Worm (Caenorhabditis elegans) whole organism, late embryonic: Measurements from ENCODE around the gene srh-195.
"Not testable (repeated sequence)": the region's sequence is repeated elsewhere in the genome, so short reads cannot be mapped to it uniquely, and the experiment has no call there.

ENCODE experiments used
- C38D4.7 ChIP-seq: fragments of 200-800 bp; sonication (Bioruptor generic); optimal IDR thresholded peaks from 2 replicates; lab custom pipeline; 2018; ENCODE audit warnings: mild to moderate bottlenecking, missing genetic modification characterization, moderate library complexity, missing compliant biosample characterization
- F13H6.1 ChIP-seq: sonication (generic microtip); optimal IDR thresholded peaks from 2 replicates; lab custom pipeline; 2016; ENCODE audit warnings: missing genetic modification characterization, missing compliant biosample characterization
- K09A11.1 ChIP-seq: sonication (generic microtip); optimal IDR thresholded peaks from 2 replicates; lab custom pipeline; 2017; ENCODE audit warnings: antibody characterized with exemption, mild to moderate bottlenecking, missing genetic modification characterization, missing compliant biosample characterization; ENCODE audit not compliant: insufficient read depth
- ahr-1 ChIP-seq: sonication (generic microtip); optimal IDR thresholded peaks from 2 replicates; lab custom pipeline; 2016; ENCODE audit warnings: missing genetic modification characterization, missing compliant biosample characterization
- ama-1 ChIP-seq: fragments of 150-350 bp; optimal IDR thresholded peaks from 2 replicates; lab custom pipeline; 2014
- ceh-30 ChIP-seq: fragments of 150-350 bp; optimal IDR thresholded peaks from 2 replicates; lab custom pipeline; 2014; ENCODE audit warnings: missing biosample characterization, missing genetic modification characterization
- ceh-31 ChIP-seq: sonication (generic microtip); optimal IDR thresholded peaks from 2 replicates; lab custom pipeline; 2016; ENCODE audit warnings: missing genetic modification characterization, missing compliant biosample characterization
- ceh-34 ChIP-seq: sonication (generic microtip); optimal IDR thresholded peaks from 2 replicates; lab custom pipeline; 2016; ENCODE audit warnings: mild to moderate bottlenecking, missing genetic modification characterization, missing compliant biosample characterization
- ceh-45 ChIP-seq: fragments of 200-800 bp; sonication (Bioruptor generic); IDR thresholded peaks from 2 replicates; pipeline ENCODE4 v1.3.6; 2022; ENCODE audit warnings: missing genetic modification reagents, missing genetic modification characterization, missing compliant biosample characterization
- ceh-48 ChIP-seq: sonication (generic microtip); optimal IDR thresholded peaks from 2 replicates; lab custom pipeline; 2016; ENCODE audit warnings: missing genetic modification characterization, inconsistent platforms, missing compliant biosample characterization
- ceh-9 ChIP-seq: sonication (generic microtip); optimal IDR thresholded peaks from 2 replicates; lab custom pipeline; 2016; ENCODE audit warnings: mild to moderate bottlenecking, missing genetic modification characterization, inconsistent platforms, missing compliant biosample characterization
- dmd-4 ChIP-seq: sonication (generic microtip); optimal IDR thresholded peaks from 2 replicates; lab custom pipeline; 2016; ENCODE audit warnings: borderline replicate concordance, missing genetic modification characterization, missing compliant biosample characterization
- dve-1 ChIP-seq: sonication (generic microtip); optimal IDR thresholded peaks from 2 replicates; lab custom pipeline; 2017; ENCODE audit warnings: antibody characterized with exemption, mild to moderate bottlenecking, missing genetic modification characterization, missing compliant biosample characterization
- elt-2 ChIP-seq: sonication (generic microtip); optimal IDR thresholded peaks from 2 replicates; lab custom pipeline; 2016; ENCODE audit warnings: missing genetic modification reagents, missing genetic modification characterization, missing compliant biosample characterization
- hlh-13 ChIP-seq: fragments of 200-800 bp; sonication (Bioruptor generic); optimal IDR thresholded peaks from 2 replicates; lab custom pipeline; 2018; ENCODE audit warnings: mild to moderate bottlenecking, missing genetic modification characterization, missing compliant biosample characterization
- hlh-15 ChIP-seq: sonication (generic microtip); optimal IDR thresholded peaks from 2 replicates; lab custom pipeline; 2016; ENCODE audit warnings: missing genetic modification characterization, missing compliant biosample characterization
- hlh-30 ChIP-seq: sonication (generic microtip); optimal IDR thresholded peaks from 2 replicates; lab custom pipeline; 2017; ENCODE audit warnings: antibody characterized with exemption, missing genetic modification characterization, missing compliant biosample characterization; ENCODE audit not compliant: insufficient read depth
- hlh-8 ChIP-seq: sonication (generic microtip); optimal IDR thresholded peaks from 2 replicates; lab custom pipeline; 2016; ENCODE audit warnings: missing genotype, missing genetic modification characterization, missing compliant biosample characterization
- lim-6 ChIP-seq: sonication (generic microtip); optimal IDR thresholded peaks from 2 replicates; lab custom pipeline; 2016; ENCODE audit warnings: missing genetic modification characterization, missing compliant biosample characterization
- lin-11 ChIP-seq: fragments of 200-800 bp; sonication (Bioruptor generic); optimal IDR thresholded peaks from 2 replicates; lab custom pipeline; 2018; ENCODE audit warnings: mild to moderate bottlenecking, missing genetic modification characterization, missing compliant biosample characterization
- nfya-1 ChIP-seq: sonication (generic microtip); optimal IDR thresholded peaks from 2 replicates; lab custom pipeline; 2017; ENCODE audit warnings: missing genetic modification characterization, mild to moderate bottlenecking, missing compliant biosample characterization, antibody characterized with exemption, moderate library complexity
- nhr-232 ChIP-seq: sonication (generic microtip); optimal IDR thresholded peaks from 2 replicates; lab custom pipeline; 2016; ENCODE audit warnings: missing genetic modification characterization, missing compliant biosample characterization
- pag-3 ChIP-seq: sonication (generic microtip); optimal IDR thresholded peaks from 2 replicates; lab custom pipeline; 2016; ENCODE audit warnings: missing compliant biosample characterization, missing genetic modification characterization, borderline replicate concordance
- pat-9 ChIP-seq: fragments of 200-800 bp; sonication (Bioruptor generic); optimal IDR thresholded peaks from 2 replicates; lab custom pipeline; 2018; ENCODE audit warnings: mild to moderate bottlenecking, missing genetic modification characterization, moderate library complexity, missing compliant biosample characterization
- pha-4 ChIP-seq: fragments of 150-350 bp; optimal IDR thresholded peaks from 2 replicates; lab custom pipeline; 2018; ENCODE audit warnings: missing biosample characterization, missing genetic modification reagents, missing genetic modification characterization
- pqm-1 ChIP-seq: sonication (generic microtip); optimal IDR thresholded peaks from 2 replicates; lab custom pipeline; 2016; ENCODE audit warnings: missing genetic modification characterization, missing compliant biosample characterization
- rnt-1 ChIP-seq: sonication (generic microtip); optimal IDR thresholded peaks from 2 replicates; lab custom pipeline; 2016; ENCODE audit warnings: missing genetic modification characterization, missing compliant biosample characterization
- unc-42 ChIP-seq: sonication (generic microtip); optimal IDR thresholded peaks from 2 replicates; lab custom pipeline; 2016; ENCODE audit warnings: missing genotype, missing genetic modification characterization, missing compliant biosample characterization
- unc-55 ChIP-seq: sonication (generic microtip); optimal IDR thresholded peaks from 2 replicates; lab custom pipeline; 2017; ENCODE audit warnings: missing biosample characterization, missing genetic modification reagents, missing genetic modification characterization
- zip-5 ChIP-seq: sonication (generic microtip); optimal IDR thresholded peaks from 2 replicates; lab custom pipeline; 2016; ENCODE audit warnings: missing genetic modification characterization, missing compliant biosample characterization
- ztf-16 ChIP-seq: sonication (generic microtip); optimal IDR thresholded peaks from 2 replicates; lab custom pipeline; 2017; ENCODE audit warnings: missing genetic modification characterization, missing compliant biosample characterization

Gene srh-195

ce11 chrII:2116794-2117193 is at the start of gene srh-195:
TSS of gene srh-195 (minus strand) at chrII:2116894.
- TF ChIP-seq ceh-34 (tag; lab: Kevin White, UChicago) (no peak), ceh-30 (tag; lab: Kevin White, UChicago) (no peak)

ce11 chrII:2166376-2166775 is 49.7 kb upstream of the srh-195 start, which contains the start of gene C33C12.4:
TSS of gene C33C12.4 (minus strand) at chrII:2166476.
- TF ChIP-seq pqm-1 (tag; lab: Kevin White, UChicago), result no peak
- TF ChIP-seq zip-5 (tag; lab: Kevin White, UChicago), result no peak
- no peak for TF ChIP-seq dmd-4
- no peak for TF ChIP-seq ceh-45 (GFP tag; lab: Robert Waterston, UW)
- TF ChIP-seq lin-11 (tag; lab: Kevin White, UChicago), result no peak
- no peak for TF ChIP-seq elt-2 (tag; lab: Kevin White, UChicago)
- TF ChIP-seq hlh-13 (GFP tag; lab: Kevin White, UChicago), result no peak
- TF ChIP-seq unc-42, result no peak
- TF ChIP-seq hlh-8 (tag; lab: Kevin White, UChicago), result no peak

- TF ChIP-seq unc-55 (GFP tag; lab: Kevin White, UChicago); ahr-1 (tag; lab: Kevin White, UChicago); pat-9: not testable (repeated sequence)
- TF ChIP-seq, all 69 proteins: peak for 0; not testable (repeated sequence) for 69
These were observed 46.7 kb upstream of the srh-195 start, which contains the start of gene C33C12.11 for ce11 chrII:2163370-2163882. TSS of gene C33C12.11 (minus strand) at chrII:2163832.

- TF ChIP-seq pha-4; hlh-30 (tag; lab: Kevin White, UChicago); F13H6.1 (tag; lab: Kevin White, UChicago): not testable (repeated sequence)
These were observed 37.0 kb upstream of the srh-195 start, which contains the start of gene math-18 for ce11 chrII:2153708-2154107. TSS of gene math-18 (plus strand) at chrII:2154008.

ce11 chrII:2152455-2152854 is 35.8 kb upstream of the srh-195 start:
- TF ChIP-seq lin-11 (tag; lab: Kevin White, UChicago) (no peak), unc-55 (GFP tag; lab: Kevin White, UChicago) (no peak), ceh-31 (no peak), nhr-232 (tag; lab: Kevin White, UChicago) (no peak)

ce11 chrII:2150485-2150985 is 33.8 kb upstream of the srh-195 start, which contains the start of the genes C40A11.7 and C40A11.8:
TSS of gene C40A11.7 (minus strand) at chrII:2150585.
TSS of gene C40A11.8 (minus strand) at chrII:2150935.
- TF ChIP-seq lim-6, result no peak
- no peak for TF ChIP-seq nfya-1 (tag; lab: Kevin White, UChicago)
- no peak for TF ChIP-seq pag-3 (tag; lab: Kevin White, UChicago)
- TF ChIP-seq lin-11 (tag; lab: Kevin White, UChicago), result no peak
- no peak for TF ChIP-seq ceh-48 (tag; lab: Kevin White, UChicago)
- no peak for TF ChIP-seq dve-1 (tag; lab: Kevin White, UChicago)
- no peak for TF ChIP-seq K09A11.1 (tag; lab: Kevin White, UChicago)
- TF ChIP-seq ceh-45 (GFP tag; lab: Robert Waterston, UW), result no peak
- no peak for TF ChIP-seq ztf-16 (tag; lab: Kevin White, UChicago)
- TF ChIP-seq ceh-9 (tag; lab: Kevin White, UChicago), result no peak
- TF ChIP-seq rnt-1 (tag; lab: Kevin White, UChicago), result no peak
- TF ChIP-seq ceh-34 (tag; lab: Kevin White, UChicago), result no peak
- no peak for TF ChIP-seq ama-1
- TF ChIP-seq C38D4.7 (GFP tag; lab: Kevin White, UChicago), result no peak
- no peak for TF ChIP-seq hlh-15 (tag; lab: Kevin White, UChicago)
- TF ChIP-seq unc-42, result no peak
- TF ChIP-seq nhr-232 (tag; lab: Kevin White, UChicago), result no peak
- TF ChIP-seq, all 69 proteins: peak for 0
